Fruit fly (Drosophila melanogaster): ENCODE results near the gene tara.

DNA sequence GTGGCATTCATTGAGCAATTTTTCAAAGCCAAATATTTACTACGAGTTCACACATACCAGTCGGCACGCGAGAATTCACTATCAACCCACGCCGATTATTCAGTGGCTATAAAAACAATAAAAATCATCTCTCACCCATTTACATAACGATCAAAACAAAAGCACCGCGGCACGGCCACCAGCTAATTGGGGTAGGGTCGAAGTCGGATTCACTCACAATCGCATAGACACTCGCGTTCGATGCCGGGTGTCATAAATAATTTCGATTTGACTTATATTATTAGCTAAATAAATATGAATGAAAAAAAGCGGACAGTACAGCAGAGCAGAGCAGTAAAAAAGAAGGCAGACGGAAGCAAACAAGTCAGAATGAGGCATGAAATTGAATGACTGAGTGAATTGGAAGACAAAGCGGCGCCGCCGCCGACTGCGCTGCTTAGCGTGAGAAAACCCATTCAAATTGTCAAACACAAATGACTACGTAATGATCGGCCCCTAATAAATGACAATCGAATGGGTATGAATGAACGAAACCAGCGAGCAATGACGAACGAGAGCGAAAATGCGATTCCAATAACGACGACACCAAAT, 4.7 kb downstream of the tara start:
- TF ChIP-seq ttk (optimal IDR thresholded peaks at IDR 0.05) (no peak), h (optimal IDR thresholded peaks at IDR 0.05) (no peak), insv (optimal IDR thresholded peaks at IDR 0.05) (no peak), psq (optimal IDR thresholded peaks at IDR 0.05) (no peak), Sin3A (optimal IDR thresholded peaks at IDR 0.05) (no peak), Myc (optimal IDR thresholded peaks at IDR 0.05) (no peak)

All from Kc167 (cell line).